Worm (Caenorhabditis elegans): ENCODE data around the gene F30H5.3.

The F30H5.3 gene

DNA sequence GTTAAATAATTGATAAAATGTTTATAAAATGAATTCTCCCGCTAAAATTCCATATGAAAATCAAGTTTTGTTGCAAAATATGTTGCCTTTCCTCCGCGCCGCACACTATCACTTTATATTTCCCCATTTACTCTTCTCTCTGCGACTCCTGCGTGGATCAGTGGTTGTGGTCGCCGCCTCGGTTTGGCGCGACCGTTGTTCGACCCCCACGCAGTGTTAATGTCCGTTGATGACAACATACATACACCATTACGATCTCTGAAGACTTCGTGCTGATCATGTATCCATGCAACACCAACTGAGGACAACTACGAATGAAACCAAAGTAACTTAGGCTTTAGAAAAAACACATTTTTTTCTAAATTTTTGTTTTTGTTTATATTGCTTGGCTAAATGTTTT lies 9.4 kb downstream of the F30H5.3 start (continued):
- TF ChIP-seq ekl-4 (GFP tag; IDR thresholded peaks at IDR 0.05), result peak; percentile 90
- TF ChIP-seq F33H1.4 (GFP tag; IDR thresholded peaks at IDR 0.05), result peak; percentile 21; the same call in 1 of the 2 replicates
- TF ChIP-seq ama-1 (optimal IDR thresholded peaks at IDR 0.05), result no peak
- TF ChIP-seq ama-1 (GFP tag; optimal IDR thresholded peaks at IDR 0.05), result peak; percentile 74 to 88
- TF ChIP-seq madf-8 (GFP tag; conservative IDR thresholded peaks at IDR 0.05), result 0 out of 2 replicates have a peak, but pooled peaks have one; percentile 22
- 0 out of 2 replicates have a peak, but pooled peaks have one; percentile 39 for TF ChIP-seq ceh-91 (GFP tag; IDR thresholded peaks at IDR 0.05)
- peak; percentile 70; the same call in 1 of the 2 replicates for TF ChIP-seq zfh-2 (GFP tag; conservative IDR thresholded peaks at IDR 0.05)
- peak; percentile 85 for TF ChIP-seq madf-10 (tag; optimal IDR thresholded peaks at IDR 0.05)
- TF ChIP-seq cebp-2 (GFP tag; IDR thresholded peaks at IDR 0.05), result peak; percentile 73; the same call in 1 of the 2 replicates
- TF ChIP-seq tbp1 (GFP tag; optimal IDR thresholded peaks at IDR 0.05), result peak; percentile 99
- 0 out of 2 replicates have a peak, but pooled peaks have one; percentile 78 for TF ChIP-seq nhr-120 (GFP tag; IDR thresholded peaks at IDR 0.05)
- TF ChIP-seq snpc-4 (GFP tag; optimal IDR thresholded peaks at IDR 0.05), result peak; percentile 74
- TF ChIP-seq snpc-4 (tag; optimal IDR thresholded peaks at IDR 0.05), result peak; percentile 43 to 88 (median 60)
- TF ChIP-seq akir-1 (GFP tag; optimal IDR thresholded peaks at IDR 0.05), result no peak
- peak; percentile 76; the same call in 1 of the 2 replicates for TF ChIP-seq Y79H2A.3 (GFP tag; conservative IDR thresholded peaks at IDR 0.05)
- peak; percentile 85 for TF ChIP-seq somi-1 (GFP tag; optimal IDR thresholded peaks at IDR 0.05)

DNA sequence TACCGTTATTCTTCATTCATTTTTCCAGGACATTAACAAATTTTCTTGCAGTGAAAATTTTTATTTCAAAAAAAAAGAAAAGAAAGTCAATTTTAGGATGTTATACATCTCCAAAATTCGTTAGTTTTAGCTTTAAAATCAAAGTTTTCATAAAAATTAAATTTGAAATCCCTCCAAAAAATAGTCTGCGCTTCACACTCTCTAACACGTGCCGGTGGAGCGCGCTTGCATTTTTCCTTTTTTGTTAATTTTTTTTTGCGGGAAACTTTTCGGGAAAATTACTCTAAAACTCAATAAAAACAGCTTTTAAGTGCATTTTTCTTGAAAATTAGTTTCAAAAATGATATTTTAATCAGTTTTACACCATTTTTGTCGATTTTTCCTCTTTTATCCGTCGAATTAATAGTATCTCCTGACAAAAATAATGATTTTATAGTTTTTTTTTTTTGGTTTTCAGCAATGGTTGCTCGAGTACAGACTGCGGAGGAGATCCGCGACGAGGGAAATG lies 20.9 kb downstream of the F30H5.3 start, which contains the start of gene unc-45:
Gene unc-45, plus strand, starts transcription at position 458 of the 508 bp plus-strand sequence.
- no peak for TF ChIP-seq ceh-27 (GFP tag; optimal IDR thresholded peaks at IDR 0.05)
- TF ChIP-seq fkh-3 (tag; optimal IDR thresholded peaks at IDR 0.05), result no peak
- no peak for TF ChIP-seq cebp-2 (GFP tag; IDR thresholded peaks at IDR 0.05)
- no peak for TF ChIP-seq ceh-40 (GFP tag; IDR thresholded peaks at IDR 0.05)
- TF ChIP-seq D2030.7 (GFP tag; IDR thresholded peaks at IDR 0.05), result peak; percentile 15; the same call in 1 of the 2 replicates
- TF ChIP-seq ztf-28 (GFP tag; IDR thresholded peaks at IDR 0.05), result no peak
- no peak for TF ChIP-seq hlh-26 (GFP tag; conservative IDR thresholded peaks at IDR 0.05)
- TF ChIP-seq ceh-58 (GFP tag; IDR thresholded peaks at IDR 0.05), result no peak
- TF ChIP-seq F39B2.1 (GFP tag; IDR thresholded peaks at IDR 0.05), result no peak
- no peak for TF ChIP-seq hrde-1 (tag; optimal IDR thresholded peaks at IDR 0.05; ENCODE audit: borderline replicate concordance)
- TF ChIP-seq him-1 (tag; optimal IDR thresholded peaks at IDR 0.05), result no peak
- TF ChIP-seq lsl-1 (GFP tag; optimal IDR thresholded peaks at IDR 0.05), result peak; percentile 29
- TF ChIP-seq aptf-3 (GFP tag; IDR thresholded peaks at IDR 0.05), result no peak
- no peak for TF ChIP-seq attf-5 (GFP tag; optimal IDR thresholded peaks at IDR 0.05)
- peak; percentile 82 for TF ChIP-seq efl-1 (GFP tag; optimal IDR thresholded peaks at IDR 0.05)
- no peak for TF ChIP-seq ccch-3 (GFP tag; optimal IDR thresholded peaks at IDR 0.05)
- peak in 1 of 3 experiments; percentile 69 for TF ChIP-seq lin-35 (GFP tag; optimal IDR thresholded peaks at IDR 0.05)
- peak; percentile 47; the same call in 1 of the 2 replicates for TF ChIP-seq madf-6 (GFP tag; IDR thresholded peaks at IDR 0.05)
- TF ChIP-seq snpc-1.1 (tag; optimal IDR thresholded peaks at IDR 0.05; ENCODE audit: insufficient read depth), result no peak
- no peak for TF ChIP-seq xnd-1 (tag; optimal IDR thresholded peaks at IDR 0.05)
- TF ChIP-seq sptf-2 (GFP tag; optimal IDR thresholded peaks at IDR 0.05), result no peak
- peak; percentile 89 for TF ChIP-seq mcd-1 (GFP tag; IDR thresholded peaks at IDR 0.05)
- no peak for TF ChIP-seq rcor-1 (GFP tag; IDR thresholded peaks at IDR 0.05)
- TF ChIP-seq dpl-1 (GFP tag; optimal IDR thresholded peaks at IDR 0.05), result peak; percentile 67
- TF ChIP-seq ama-1 (optimal IDR thresholded peaks at IDR 0.05), result no peak
- TF ChIP-seq ama-1 (GFP tag; optimal IDR thresholded peaks at IDR 0.05), result no peak
- TF ChIP-seq ets-4 (GFP tag; optimal IDR thresholded peaks at IDR 0.05), result no peak
- peak; percentile 92 for TF ChIP-seq hmg-1.2 (GFP tag; IDR thresholded peaks at IDR 0.05)
- no peak for TF ChIP-seq Y56A3A.18 (GFP tag; IDR thresholded peaks at IDR 0.05)
- TF ChIP-seq aptf-2 (GFP tag; conservative IDR thresholded peaks at IDR 0.05), result no peak
- TF ChIP-seq B0019.2 (GFP tag; conservative IDR thresholded peaks at IDR 0.05), result no peak
- no peak for TF ChIP-seq die-1 (tag; optimal IDR thresholded peaks at IDR 0.05)
- no peak for TF ChIP-seq nhr-80 (tag; optimal IDR thresholded peaks at IDR 0.05)
- TF ChIP-seq rec-8 (tag; optimal IDR thresholded peaks at IDR 0.05), result no peak
- TF ChIP-seq snpc-4 (GFP tag; optimal IDR thresholded peaks at IDR 0.05), result no peak
- no peak for TF ChIP-seq snpc-4 (tag; optimal IDR thresholded peaks at IDR 0.05)
